Fruit fly (Drosophila melanogaster) whole organism, embryonic: Measurements from ENCODE around the gene shv.

ENCODE experiments used
- Awh ChIP-seq: fragments of 200-800 bp; sonication (Bioruptor generic); IDR thresholded peaks from 2 replicates; pipeline ENCODE4, ENCODE4 v1.3.6; 2022; ENCODE audit warnings: missing biosample characterization, missing genetic modification characterization
- C15 ChIP-seq: fragments of 200-800 bp; sonication (Bioruptor generic); IDR thresholded peaks from 3 replicates; pipeline ENCODE4 v1.3.6; 2022; ENCODE audit warnings: missing biosample characterization, missing genetic modification characterization
- CG10431 ChIP-seq: fragments of 200-800 bp; sonication (Bioruptor generic); optimal IDR thresholded peaks from 3 replicates; lab custom pipeline; 2018; ENCODE audit warnings: missing biosample characterization, mild to moderate bottlenecking, missing genetic modification characterization
- CG12071 ChIP-seq: fragments of 200-800 bp; sonication (Bioruptor generic); optimal IDR thresholded peaks from 3 replicates; lab custom pipeline; 2018; ENCODE audit warnings: missing biosample characterization, mild to moderate bottlenecking, missing genetic modification characterization
- CG13296 ChIP-seq: fragments of 200-800 bp; sonication (Bioruptor generic); optimal IDR thresholded peaks from 3 replicates; lab custom pipeline; 2018; ENCODE audit warnings: missing biosample characterization, mild to moderate bottlenecking, missing genetic modification characterization
- CG13775 ChIP-seq: fragments of 200-800 bp; sonication (Bioruptor generic); optimal IDR thresholded peaks from 3 replicates; lab custom pipeline; 2017; ENCODE audit warnings: missing biosample characterization, mild to moderate bottlenecking, missing genetic modification characterization
- CG13894 ChIP-seq: fragments of 200-800 bp; sonication (Bioruptor generic); optimal IDR thresholded peaks from 3 replicates; lab custom pipeline; 2018; ENCODE audit warnings: missing biosample characterization, mild to moderate bottlenecking, missing genetic modification characterization, moderate library complexity
- CG14014 ChIP-seq: fragments of 200-800 bp; sonication (Bioruptor generic); IDR thresholded peaks from 2 replicates; pipeline ENCODE4 v1.3.6; 2022; ENCODE audit warnings: missing biosample characterization, missing genetic modification characterization
- CG1529 ChIP-seq: fragments of 200-800 bp; sonication (Bioruptor generic); optimal IDR thresholded peaks from 3 replicates; lab custom pipeline; 2018; ENCODE audit warnings: missing biosample characterization, missing genetic modification characterization
- CG1603 ChIP-seq: fragments of 200-800 bp; sonication (Bioruptor generic); optimal IDR thresholded peaks from 2 replicates; lab custom pipeline; 2019; ENCODE audit warnings: missing biosample characterization, mild to moderate bottlenecking, missing genetic modification characterization, moderate library complexity
- CG18262 ChIP-seq: fragments of 200-800 bp; optimal IDR thresholded peaks from 3 replicates; lab custom pipeline; 2019; ENCODE audit warnings: missing biosample characterization, mild to moderate bottlenecking, missing genetic modification characterization, moderate library complexity
- CG34376 ChIP-seq: fragments of 200-800 bp; sonication (Bioruptor generic); optimal IDR thresholded peaks from 2 replicates; lab custom pipeline; 2018; ENCODE audit warnings: missing biosample characterization, mild to moderate bottlenecking, missing genetic modification characterization
- CG4360 ChIP-seq: fragments of 200-800 bp; sonication (Bioruptor generic); IDR thresholded peaks from 2 replicates; pipeline ENCODE4 v1.3.6; 2022; ENCODE audit warnings: missing biosample characterization, missing genetic modification characterization
- CG6272 ChIP-seq: fragments of 200-800 bp; sonication (Bioruptor generic); IDR thresholded peaks from 2 replicates; pipeline ENCODE4 v1.3.6; 2022; ENCODE audit warnings: missing biosample characterization, missing genetic modification characterization
- CG7357 ChIP-seq: fragments of 200-800 bp; sonication (Bioruptor generic); IDR thresholded peaks from 3 replicates; pipeline ENCODE4 v1.3.6; 2022; ENCODE audit warnings: missing biosample characterization, missing genetic modification characterization
- CG7786 ChIP-seq: fragments of 200-800 bp; sonication (Bioruptor generic); optimal IDR thresholded peaks from 2 replicates; lab custom pipeline; 2016; ENCODE audit warnings: missing biosample characterization, missing genetic modification characterization
- CG7987 ChIP-seq: fragments of 200-800 bp; sonication (Bioruptor generic); optimal IDR thresholded peaks from 2 replicates; lab custom pipeline; 2018; ENCODE audit warnings: missing biosample characterization, mild to moderate bottlenecking, missing genetic modification characterization, moderate library complexity
- CG8089 ChIP-seq: fragments of 200-800 bp; sonication (Bioruptor generic); optimal IDR thresholded peaks from 3 replicates; lab custom pipeline; 2016; ENCODE audit warnings: missing biosample characterization, missing genetic modification characterization
- CTCF ChIP-seq: fragments of 200-800 bp; sonication (Bioruptor generic); optimal IDR thresholded peaks from 2 replicates; lab custom pipeline; 2017; ENCODE audit warnings: missing biosample characterization, mild to moderate bottlenecking, missing genetic modification characterization, moderate library complexity
- CoRest ChIP-seq: fragments of 200-800 bp; sonication (Bioruptor generic); optimal IDR thresholded peaks from 3 replicates; lab custom pipeline; 2018; ENCODE audit warnings: missing biosample characterization, mild to moderate bottlenecking, missing genetic modification characterization, moderate library complexity
- Dad ChIP-seq: fragments of 200-800 bp; sonication (Bioruptor generic); optimal IDR thresholded peaks from 3 replicates; lab custom pipeline; 2016; ENCODE audit warnings: missing biosample characterization, missing genetic modification characterization
- Deaf1 ChIP-seq: fragments of 200-800 bp; optimal IDR thresholded peaks from 3 replicates; lab custom pipeline; 2019; ENCODE audit warnings: missing biosample characterization, mild to moderate bottlenecking, missing genetic modification characterization, moderate library complexity
- Fer2 ChIP-seq: fragments of 200-800 bp; sonication (Bioruptor generic); optimal IDR thresholded peaks from 2 replicates; lab custom pipeline; 2018; ENCODE audit warnings: missing biosample characterization, mild to moderate bottlenecking, missing genetic modification characterization, moderate library complexity
- HLH4C ChIP-seq: fragments of 200-800 bp; sonication (Bioruptor generic); IDR thresholded peaks from 3 replicates; pipeline ENCODE4 v1.3.6; 2022; ENCODE audit warnings: missing biosample characterization, missing genetic modification characterization; ENCODE audit not compliant: partially characterized antibody
- Hmr ChIP-seq: fragments of 200-800 bp; sonication (Bioruptor generic); optimal IDR thresholded peaks from 3 replicates; lab custom pipeline; 2017; ENCODE audit warnings: mild to moderate bottlenecking, missing biosample characterization, missing genetic modification reagents, missing genetic modification characterization
- Hr3 ChIP-seq: fragments of 200-800 bp; sonication (Bioruptor generic); optimal IDR thresholded peaks from 3 replicates; lab custom pipeline; 2016; ENCODE audit warnings: missing biosample characterization, missing genetic modification characterization
- Hr78 ChIP-seq, 2 experiments: fragments of 200-800 bp in 1 of 2; fragments of >200 bp in 1 of 2; sonication (Bioruptor generic) in 1 of 2; optimal IDR thresholded peaks; 2 replicates each; lab custom pipeline; 2017 to 2019; ENCODE audit warnings: missing biosample characterization in 2 of 2, missing genetic modification characterization in 2 of 2, mild to moderate bottlenecking in 1 of 2, moderate library complexity in 1 of 2
- NK7.1 ChIP-seq: fragments of 200-800 bp; sonication (Bioruptor generic); optimal IDR thresholded peaks from 3 replicates; lab custom pipeline; 2016; ENCODE audit warnings: missing biosample characterization, missing genetic modification characterization
- Neu2 ChIP-seq: fragments of 200-800 bp; sonication (Bioruptor generic); optimal IDR thresholded peaks from 3 replicates; lab custom pipeline; 2016; ENCODE audit warnings: missing biosample characterization, missing genetic modification characterization, borderline replicate concordance
- Pdp1 ChIP-seq, 2 experiments: fragments of 200-800 bp; sonication (Bioruptor generic); optimal IDR thresholded peaks; 3 replicates each; lab custom pipeline; 2016; ENCODE audit warnings: missing biosample characterization in 2 of 2, missing genetic modification characterization in 2 of 2, mild to moderate bottlenecking in 1 of 2, moderate library complexity in 1 of 2
- Side ChIP-seq: fragments of 200-800 bp; sonication (Bioruptor generic); optimal IDR thresholded peaks from 2 replicates; lab custom pipeline; 2016; ENCODE audit warnings: missing biosample characterization, missing genetic modification characterization
- ac ChIP-seq: fragments of 200-800 bp; sonication (Bioruptor generic); optimal IDR thresholded peaks from 3 replicates; lab custom pipeline; 2017; ENCODE audit warnings: missing biosample characterization, mild to moderate bottlenecking, missing genetic modification characterization
- az2 ChIP-seq: fragments of 200-800 bp; sonication (Bioruptor generic); optimal IDR thresholded peaks from 3 replicates; lab custom pipeline; 2016; ENCODE audit warnings: missing biosample characterization, missing genetic modification characterization
- bbx ChIP-seq: fragments of 200-800 bp; sonication (Bioruptor generic); IDR thresholded peaks from 2 replicates; pipeline ENCODE4 v1.3.6; 2022; ENCODE audit warnings: missing biosample characterization, missing genetic modification characterization; ENCODE audit not compliant: partially characterized antibody
- cad ChIP-seq: fragments of >200 bp; optimal IDR thresholded peaks from 2 replicates; lab custom pipeline; 2017; ENCODE audit warnings: missing biosample characterization, missing genetic modification characterization
- crol ChIP-seq: fragments of 200-800 bp; sonication (Bioruptor generic); IDR thresholded peaks from 2 replicates; pipeline ENCODE4 v1.3.6; 2022; ENCODE audit warnings: missing biosample characterization, missing genetic modification characterization
- dysf ChIP-seq: fragments of 200-800 bp; sonication (Bioruptor generic); IDR thresholded peaks from 3 replicates; pipeline ENCODE4 v1.3.6; 2022; ENCODE audit warnings: missing biosample characterization, missing genetic modification characterization
- fru ChIP-seq: fragments of >200 bp; optimal IDR thresholded peaks from 2 replicates; lab custom pipeline; 2017
- gfzf ChIP-seq: fragments of 200-800 bp; sonication (Bioruptor generic); optimal IDR thresholded peaks from 2 replicates; lab custom pipeline; 2016; ENCODE audit warnings: missing biosample characterization, mild to moderate bottlenecking, missing genetic modification characterization, moderate library complexity
- gt ChIP-seq: fragments of 200-800 bp; sonication (Bioruptor generic); IDR thresholded peaks from 2 replicates; pipeline ENCODE4 v1.3.6; 2022; ENCODE audit warnings: missing biosample characterization, missing genetic modification characterization
- hb ChIP-seq: fragments of 200-800 bp; sonication (Bioruptor generic); IDR thresholded peaks from 3 replicates; pipeline ENCODE4 v1.3.6; 2022; ENCODE audit warnings: missing biosample characterization, missing genetic modification characterization; ENCODE audit not compliant: partially characterized antibody
- inv ChIP-seq: fragments of 200-800 bp; sonication (Bioruptor generic); IDR thresholded peaks from 2 replicates; pipeline ENCODE4 v1.3.6; 2022; ENCODE audit warnings: missing biosample characterization, missing genetic modification characterization; ENCODE audit not compliant: partially characterized antibody
- lov ChIP-seq, 2 experiments: fragments of 200-800 bp in 1 of 2; fragments of >200 bp in 1 of 2; sonication (Bioruptor generic) in 1 of 2; IDR thresholded peaks in 1 of 2; optimal IDR thresholded peaks in 1 of 2; 2 replicates in 1 of 2; 3 replicates in 1 of 2; pipeline versions ENCODE4 v1.3.6 to Lab custom; 2017 to 2022; ENCODE audit warnings: missing biosample characterization in 1 of 2, missing genetic modification characterization in 1 of 2
- pita ChIP-seq: fragments of 200-800 bp; sonication (Bioruptor generic); optimal IDR thresholded peaks from 2 replicates; lab custom pipeline; 2017; ENCODE audit warnings: missing biosample characterization, mild to moderate bottlenecking, missing genetic modification characterization
- salm ChIP-seq: fragments of 200-800 bp; sonication (Bioruptor generic); optimal IDR thresholded peaks from 2 replicates; lab custom pipeline; 2018; ENCODE audit warnings: missing biosample characterization, mild to moderate bottlenecking, missing genetic modification characterization
- sug ChIP-seq: fragments of 200-800 bp; optimal IDR thresholded peaks from 2 replicates; lab custom pipeline; 2019; ENCODE audit warnings: missing biosample characterization, mild to moderate bottlenecking, missing genetic modification characterization, moderate library complexity
- tap ChIP-seq: fragments of 200-800 bp; optimal IDR thresholded peaks from 3 replicates; lab custom pipeline; 2019; ENCODE audit warnings: missing biosample characterization, mild to moderate bottlenecking, missing genetic modification characterization, moderate library complexity
- tin ChIP-seq: fragments of 200-800 bp; sonication (Bioruptor generic); optimal IDR thresholded peaks from 3 replicates; lab custom pipeline; 2016; ENCODE audit warnings: missing biosample characterization, missing genetic modification characterization
- tll ChIP-seq, 2 experiments: fragments of 200-800 bp in 1 of 2; fragments of >200 bp in 1 of 2; sonication (Bioruptor generic) in 1 of 2; optimal IDR thresholded peaks; 2 replicates each; lab custom pipeline; 2017 to 2019; ENCODE audit warnings: missing biosample characterization in 2 of 2, missing genetic modification characterization in 2 of 2, mild to moderate bottlenecking in 1 of 2, moderate library complexity in 1 of 2
- tna ChIP-seq: fragments of 200-800 bp; sonication (Bioruptor generic); IDR thresholded peaks from 2 replicates; pipeline ENCODE4 v1.3.6; 2022; ENCODE audit warnings: missing biosample characterization, missing genetic modification characterization; ENCODE audit not compliant: partially characterized antibody
- trh ChIP-seq: fragments of 200-800 bp; sonication (Bioruptor generic); optimal IDR thresholded peaks from 2 replicates; lab custom pipeline; 2016; ENCODE audit warnings: missing biosample characterization, missing genetic modification characterization

The shv gene

dm6 chr2L:482451-482844, 29.5 kb downstream of the shv start (continued):
- TF ChIP-seq bbx (GFP tag; lab: Robert Waterston, UW), result no peak
- peak; percentile 43; the same call in 1 of the 3 replicates for TF ChIP-seq dysf (GFP tag; lab: Robert Waterston, UW)
- no peak for TF ChIP-seq CG7987 (GFP tag; lab: Kevin White, UChicago)
- no peak for TF ChIP-seq tna
- no peak for TF ChIP-seq Hr3
- no peak for TF ChIP-seq CG1603 (tag; lab: Kevin White, UChicago)
- no peak for TF ChIP-seq gfzf (GFP tag; lab: Kevin White, UChicago)
- no peak for TF ChIP-seq Dad (GFP tag; lab: Kevin White, UChicago)
- TF ChIP-seq NK7.1 (GFP tag; lab: Kevin White, UChicago), result no peak
- TF ChIP-seq trh, result no peak
- TF ChIP-seq tap (tag; lab: Kevin White, UChicago), result no peak
- TF ChIP-seq CG34376, result peak; percentile 6
- TF ChIP-seq CTCF (GFP tag; lab: Kevin White, UChicago), result no peak
- TF ChIP-seq HLH4C (GFP tag; lab: Robert Waterston, UW), result no peak
- no peak for TF ChIP-seq CG7786 (GFP tag; lab: Kevin White, UChicago)
- no peak for TF ChIP-seq CG1529
- TF ChIP-seq CG18262 (tag; lab: Kevin White, UChicago), result no peak
- TF ChIP-seq Fer2, result peak; percentile 11
- no peak for TF ChIP-seq inv (GFP tag; lab: Robert Waterston, UW)
- no peak for TF ChIP-seq CG8089
- no peak for TF ChIP-seq CG12071 (GFP tag; lab: Kevin White, UChicago)
- TF ChIP-seq cad (GFP tag; lab: Kevin White, UChicago), result no peak
- TF ChIP-seq sug (tag; lab: Kevin White, UChicago), result peak; percentile 39
- no peak for TF ChIP-seq CG7357 (GFP tag; lab: Robert Waterston, UW)
- TF ChIP-seq fru, result no peak
- no peak for TF ChIP-seq hb
- no peak for TF ChIP-seq CoRest (tag; lab: Kevin White, UChicago)
- TF ChIP-seq CG6272 (GFP tag; lab: Robert Waterston, UW), result no peak
- no peak for TF ChIP-seq tin (GFP tag; lab: Kevin White, UChicago)
- TF ChIP-seq pita (GFP tag; lab: Kevin White, UChicago), result no peak
- no peak for TF ChIP-seq tll (GFP tag; optimal IDR thresholded peaks at IDR 0.05; lab: Kevin White, UChicago)
- no peak for TF ChIP-seq ac (GFP tag; lab: Kevin White, UChicago)
- TF ChIP-seq CG10431 (GFP tag; lab: Kevin White, UChicago), result no peak
- peak; percentile 2 for TF ChIP-seq CG13894 (tag; lab: Kevin White, UChicago)
- peak in 1 of 2 experiments; percentile 26 for TF ChIP-seq Hr78 (GFP tag; optimal IDR thresholded peaks at IDR 0.05; lab: Kevin White, UChicago)
- no peak for TF ChIP-seq lov (optimal IDR thresholded peaks at IDR 0.05; lab: Kevin White, UChicago)
- TF ChIP-seq lov (GFP tag; IDR thresholded peaks at IDR 0.05; lab: Robert Waterston, UW), result no peak
- peak; percentile 36 for TF ChIP-seq CG13296
- TF ChIP-seq az2 (GFP tag; lab: Kevin White, UChicago), result no peak
- TF ChIP-seq crol (GFP tag; lab: Robert Waterston, UW), result no peak
- no peak for TF ChIP-seq CG14014 (GFP tag; lab: Robert Waterston, UW)
- no peak for TF ChIP-seq CG4360 (GFP tag; lab: Robert Waterston, UW)
- no peak for TF ChIP-seq Deaf1
- TF ChIP-seq Pdp1 (GFP tag; optimal IDR thresholded peaks at IDR 0.05; lab: Kevin White, UChicago), result no peak
- no peak for TF ChIP-seq salm (tag; lab: Kevin White, UChicago)
- TF ChIP-seq CG13775, result no peak
- no peak for TF ChIP-seq C15 (GFP tag; lab: Robert Waterston, UW)
- TF ChIP-seq Hmr (GFP tag; lab: Kevin White, UChicago), result no peak
- no peak for TF ChIP-seq gt (GFP tag; lab: Robert Waterston, UW)
- TF ChIP-seq Side (GFP tag; lab: Kevin White, UChicago), result no peak
- TF ChIP-seq Neu2 (GFP tag; lab: Kevin White, UChicago), result no peak
- no peak for TF ChIP-seq Awh (GFP tag; lab: Robert Waterston, UW)
